Worm (Caenorhabditis elegans): Measurements from ENCODE around the gene sra-14.

Gene sra-14

ce11 chrII:12918960-12919553, 34.0 kb downstream of the sra-14 start, which contains the start of the genes F58G1.2 and wago-4:
Gene F58G1.2, minus strand, starts transcription at chrII:12919010.
Gene wago-4, plus strand, starts transcription at chrII:12919551.
- no peak for TF ChIP-seq nhr-11 (tag; optimal IDR thresholded peaks at IDR 0.05)
- TF ChIP-seq lsy-2 (tag; optimal IDR thresholded peaks at IDR 0.05), result peak; percentile 34 to 88
- TF ChIP-seq unc-55 (GFP tag; optimal IDR thresholded peaks at IDR 0.05), result peak; percentile 56
- no peak for TF ChIP-seq blmp-1 (tag; optimal IDR thresholded peaks at IDR 0.05; ENCODE audit: insufficient read depth)
- TF ChIP-seq R02D3.7 (tag; optimal IDR thresholded peaks at IDR 0.05), result peak; percentile 71

ce11 chrII:12921478-12921877, 36.4 kb downstream of the sra-14 start:
- no peak for TF ChIP-seq dmd-4 (tag; optimal IDR thresholded peaks at IDR 0.05)
- TF ChIP-seq unc-39 (tag; optimal IDR thresholded peaks at IDR 0.05), result no peak
- no peak for TF ChIP-seq blmp-1 (tag; optimal IDR thresholded peaks at IDR 0.05; ENCODE audit: insufficient read depth)
- no peak for TF ChIP-seq aly-2 (tag; optimal IDR thresholded peaks at IDR 0.05)
- TF ChIP-seq lsy-2 (tag; optimal IDR thresholded peaks at IDR 0.05), result no peak
- TF ChIP-seq alr-1 (tag; optimal IDR thresholded peaks at IDR 0.05), result no peak
- no peak for TF ChIP-seq C34F6.9 (tag; optimal IDR thresholded peaks at IDR 0.05)
- no peak for TF ChIP-seq ztf-11 (tag; optimal IDR thresholded peaks at IDR 0.05)

DNA sequence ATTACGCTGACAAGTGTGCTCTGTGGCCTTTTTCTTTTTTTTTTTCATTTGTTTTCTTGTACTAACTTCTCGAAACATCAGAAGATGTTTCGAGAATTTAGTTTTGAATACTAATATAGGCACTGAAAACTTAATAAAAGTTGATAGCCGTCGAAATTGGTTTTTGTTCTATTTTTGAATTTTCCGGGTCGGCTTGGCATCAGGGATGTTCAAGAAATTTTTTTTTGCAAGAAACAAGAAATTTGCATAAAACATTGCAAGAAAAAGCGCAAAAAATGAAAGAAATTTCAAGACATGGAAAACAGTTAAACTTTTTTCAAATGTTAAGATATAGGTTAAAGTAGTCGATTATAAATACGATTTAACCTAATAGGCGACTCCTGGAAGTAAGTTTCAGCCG, 38.2 kb downstream of the sra-14 start:
- TF ChIP-seq peb-1 (tag; optimal IDR thresholded peaks at IDR 0.05), result no peak
- no peak for TF ChIP-seq sma-3 (GFP tag; optimal IDR thresholded peaks at IDR 0.05)
- no peak for TF ChIP-seq gmeb-1 (tag; optimal IDR thresholded peaks at IDR 0.05)
- no peak for TF ChIP-seq sem-4 (tag; optimal IDR thresholded peaks at IDR 0.05)
- TF ChIP-seq egl-27 (tag; optimal IDR thresholded peaks at IDR 0.05), result no peak
- no peak for TF ChIP-seq lin-11 (tag; optimal IDR thresholded peaks at IDR 0.05)
- TF ChIP-seq nhr-21 (tag; optimal IDR thresholded peaks at IDR 0.05), result no peak
- TF ChIP-seq nhr-25 (tag; optimal IDR thresholded peaks at IDR 0.05), result no peak
- no peak for TF ChIP-seq C34F6.9 (tag; optimal IDR thresholded peaks at IDR 0.05)
- no peak for TF ChIP-seq unc-55 (GFP tag; optimal IDR thresholded peaks at IDR 0.05)
- TF ChIP-seq F13H6.1 (tag; optimal IDR thresholded peaks at IDR 0.05), result no peak
- TF ChIP-seq aly-2 (tag; optimal IDR thresholded peaks at IDR 0.05), result no peak
- no peak for TF ChIP-seq ceh-16 (tag; optimal IDR thresholded peaks at IDR 0.05)
- no peak for TF ChIP-seq lin-13 (GFP tag; optimal IDR thresholded peaks at IDR 0.05)
- TF ChIP-seq elt-1 (tag; optimal IDR thresholded peaks at IDR 0.05), result no peak
- no peak for TF ChIP-seq nhr-77 (tag; optimal IDR thresholded peaks at IDR 0.05)
- no peak for TF ChIP-seq snpc-4 (tag; optimal IDR thresholded peaks at IDR 0.05)
- TF ChIP-seq lin-39 (tag; optimal IDR thresholded peaks at IDR 0.05), result no peak

DNA sequence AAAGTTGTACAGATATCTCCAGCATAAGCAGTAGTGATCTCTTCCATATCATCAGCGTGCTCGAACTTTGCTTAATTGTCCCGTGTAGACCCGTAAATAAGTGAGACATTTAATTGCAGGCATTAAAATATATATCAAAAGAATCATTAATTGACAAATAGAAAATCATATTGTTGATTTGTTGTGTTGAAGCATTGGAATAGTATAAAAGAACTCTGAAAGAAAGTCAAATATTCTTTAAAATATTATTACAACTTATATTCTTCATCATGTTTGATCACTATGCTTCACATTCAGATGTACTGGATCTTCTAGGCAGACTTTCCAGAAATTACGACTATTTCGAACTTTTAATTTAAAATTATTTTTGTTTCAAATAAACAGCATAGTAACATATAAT, 40.5 kb downstream of the sra-14 start, which contains the start of gene F58G1.8:
F58G1.8 (minus strand) TSS at position 101 of the 400 bp plus-strand sequence.
- TF ChIP-seq snpc-4 (tag; optimal IDR thresholded peaks at IDR 0.05) (no peak), mab-5 (tag; optimal IDR thresholded peaks at IDR 0.05) (no peak), ceh-16 (tag; optimal IDR thresholded peaks at IDR 0.05) (no peak), lsy-2 (tag; optimal IDR thresholded peaks at IDR 0.05) (no peak), sma-9 (GFP tag; optimal IDR thresholded peaks at IDR 0.05) (no peak), sma-9 (tag; optimal IDR thresholded peaks at IDR 0.05) (no peak), crh-2 (tag; optimal IDR thresholded peaks at IDR 0.05) (no peak), lin-11 (tag; optimal IDR thresholded peaks at IDR 0.05) (no peak), lin-39 (tag; optimal IDR thresholded peaks at IDR 0.05) (no peak), elt-3 (tag; optimal IDR thresholded peaks at IDR 0.05) (no peak), dmd-4 (tag; optimal IDR thresholded peaks at IDR 0.05) (no peak), nhr-77 (tag; optimal IDR thresholded peaks at IDR 0.05) (no peak), blmp-1 (tag; optimal IDR thresholded peaks at IDR 0.05; ENCODE audit: insufficient read depth) (no peak), mdl-1 (tag; optimal IDR thresholded peaks at IDR 0.05) (no peak), unc-39 (tag; optimal IDR thresholded peaks at IDR 0.05) (no peak), C34F6.9 (tag; optimal IDR thresholded peaks at IDR 0.05) (no peak), nhr-10 (tag; optimal IDR thresholded peaks at IDR 0.05) (no peak), nhr-25 (tag; optimal IDR thresholded peaks at IDR 0.05) (no peak), ztf-11 (tag; optimal IDR thresholded peaks at IDR 0.05) (no peak), mbf-1 (tag; optimal IDR thresholded peaks at IDR 0.05) (no peak), ZK546.5 (tag; optimal IDR thresholded peaks at IDR 0.05) (no peak)
